Worm (Caenorhabditis elegans): ENCODE measurements around the gene kin-33.

DNA sequence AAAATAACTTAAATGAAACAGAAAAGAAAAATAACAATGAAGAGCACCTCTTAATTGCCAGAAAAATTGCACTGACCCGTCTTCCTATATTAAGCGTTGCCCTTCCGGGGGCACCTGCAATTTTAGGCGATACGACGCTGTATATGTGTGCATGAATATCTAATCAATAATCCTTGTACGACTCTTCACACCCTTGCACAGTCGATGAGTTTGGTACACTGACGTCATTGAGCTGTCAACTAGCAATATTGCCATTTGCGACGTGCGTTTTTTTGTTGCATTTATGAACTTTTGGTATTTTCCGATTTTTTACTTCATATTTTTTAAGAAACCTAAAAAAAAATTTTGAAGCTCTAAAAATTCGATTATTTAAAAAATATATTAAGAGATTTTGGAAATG lies 11.6 kb upstream of the kin-33 start, which contains the start of gene kin-34:
- TF ChIP-seq dao-5 (tag; optimal IDR thresholded peaks at IDR 0.05) (no peak), W03F9.2 (tag; optimal IDR thresholded peaks at IDR 0.05) (no peak), him-1 (tag; optimal IDR thresholded peaks at IDR 0.05) (no peak)
